Worm (Caenorhabditis elegans) whole organism, L3 larva: ENCODE data around the gene gpa-6.

Experiments used
- nfya-1 ChIP-seq: sonication (generic microtip); optimal IDR thresholded peaks from 2 replicates; lab custom pipeline; 2017; ENCODE audit warnings: missing genetic modification characterization, mild to moderate bottlenecking, missing compliant biosample characterization, antibody characterized with exemption, moderate library complexity; ENCODE audit not compliant: insufficient read depth
- unc-62 ChIP-seq: fragments of 150-350 bp; sonication (generic microtip); optimal IDR thresholded peaks from 4 replicates; lab custom pipeline; 2014; ENCODE audit warnings: missing biosample characterization, missing genetic modification reagents, missing genetic modification characterization
- ztf-11 ChIP-seq: fragments of 150-350 bp; optimal IDR thresholded peaks from 2 replicates; lab custom pipeline; 2014; ENCODE audit warnings: missing biosample characterization, missing genetic modification characterization

ce11 chrX:13227778-13228177 is 36.8 kb downstream of the gpa-6 start:
- TF ChIP-seq unc-62 (GFP tag; lab: Kevin White, UChicago) (no peak), nfya-1 (no peak), ztf-11 (tag; lab: Kevin White, UChicago) (no peak)
